Worm (Caenorhabditis elegans) whole organism, mixed stage, embryonic: Measurements from ENCODE around the gene F11D11.4.

ENCODE experiments used
- M03D4.4 ChIP-seq: sonication (generic microtip); optimal IDR thresholded peaks from 2 replicates; lab custom pipeline; 2017; ENCODE audit warnings: mild to moderate bottlenecking, missing genetic modification characterization, missing compliant biosample characterization
- bed-3 ChIP-seq: fragments of 200-800 bp; sonication (Bioruptor generic); optimal IDR thresholded peaks from 3 replicates; lab custom pipeline; 2018; ENCODE audit warnings: mild to moderate bottlenecking, missing genetic modification characterization, moderate library complexity, missing compliant biosample characterization
- blmp-1 ChIP-seq: fragments of 150-350 bp; optimal IDR thresholded peaks from 2 replicates; lab custom pipeline; 2014; ENCODE audit warnings: missing biosample characterization, missing genetic modification characterization
- ceh-39 ChIP-seq: fragments of 150-350 bp; optimal IDR thresholded peaks from 2 replicates; lab custom pipeline; 2014; ENCODE audit warnings: missing biosample characterization, missing genetic modification characterization
- ceh-43 ChIP-seq: fragments of 200-800 bp; sonication (Bioruptor generic); optimal IDR thresholded peaks from 2 replicates; lab custom pipeline; 2018; ENCODE audit warnings: mild to moderate bottlenecking, missing genetic modification characterization, moderate library complexity, missing compliant biosample characterization
- ces-1 ChIP-seq: fragments of 150-350 bp; optimal IDR thresholded peaks from 2 replicates; lab custom pipeline; 2014; ENCODE audit warnings: missing biosample characterization, missing genetic modification reagents, missing genetic modification characterization
- cnd-1 ChIP-seq: fragments of 200-800 bp; sonication (Bioruptor generic); optimal IDR thresholded peaks from 2 replicates; lab custom pipeline; 2018; ENCODE audit warnings: mild to moderate bottlenecking, missing genetic modification characterization, missing compliant biosample characterization
- drap-1 ChIP-seq: fragments of 200-800 bp; sonication (Bioruptor generic); optimal IDR thresholded peaks from 3 replicates; lab custom pipeline; 2018; ENCODE audit warnings: mild to moderate bottlenecking, missing genetic modification characterization, missing compliant biosample characterization
- flh-1 ChIP-seq: fragments of 200-800 bp; sonication (Bioruptor generic); optimal IDR thresholded peaks from 2 replicates; lab custom pipeline; 2018; ENCODE audit warnings: mild to moderate bottlenecking, missing genetic modification characterization, moderate library complexity, missing compliant biosample characterization
- ham-2 ChIP-seq: fragments of 200-800 bp; sonication (Bioruptor generic); optimal IDR thresholded peaks from 2 replicates; lab custom pipeline; 2018; ENCODE audit warnings: mild to moderate bottlenecking, missing genetic modification characterization, missing compliant biosample characterization
- hlh-1 ChIP-seq: fragments of 150-350 bp; optimal IDR thresholded peaks from 2 replicates; lab custom pipeline; 2014; ENCODE audit warnings: missing biosample characterization, missing genetic modification reagents, missing genetic modification characterization
- lin-13 ChIP-seq: fragments of 150-350 bp; optimal IDR thresholded peaks from 2 replicates; lab custom pipeline; 2014; ENCODE audit warnings: missing biosample characterization, missing genetic modification characterization
- lin-32 ChIP-seq: fragments of 200-800 bp; sonication (Bioruptor generic); optimal IDR thresholded peaks from 2 replicates; lab custom pipeline; 2018; ENCODE audit warnings: mild to moderate bottlenecking, missing genetic modification characterization, missing compliant biosample characterization
- lsy-2 ChIP-seq: fragments of 150-350 bp; optimal IDR thresholded peaks from 2 replicates; lab custom pipeline; 2014; ENCODE audit warnings: missing biosample characterization, missing genetic modification characterization
- mab-5 ChIP-seq: fragments of 150-350 bp; optimal IDR thresholded peaks from 2 replicates; lab custom pipeline; 2014; ENCODE audit warnings: missing biosample characterization, missing genetic modification characterization
- mep-1 ChIP-seq: fragments of 150-350 bp; optimal IDR thresholded peaks from 2 replicates; lab custom pipeline; 2017; ENCODE audit warnings: missing biosample characterization, missing genetic modification reagents, missing genetic modification characterization, inconsistent platforms
- mls-2 ChIP-seq: sonication (generic microtip); optimal IDR thresholded peaks from 2 replicates; lab custom pipeline; 2016; ENCODE audit warnings: mild to moderate bottlenecking, missing genetic modification characterization, moderate library complexity, missing compliant biosample characterization
- nhr-12 ChIP-seq: fragments of 150-350 bp; optimal IDR thresholded peaks from 2 replicates; lab custom pipeline; 2014; ENCODE audit warnings: missing biosample characterization, missing genetic modification characterization
- nhr-2 ChIP-seq: fragments of 150-350 bp; optimal IDR thresholded peaks from 2 replicates; lab custom pipeline; 2014; ENCODE audit warnings: missing biosample characterization, missing genetic modification characterization
- nhr-237 ChIP-seq: fragments of 150-350 bp; optimal IDR thresholded peaks from 2 replicates; lab custom pipeline; 2014; ENCODE audit warnings: missing biosample characterization, missing genetic modification characterization
- nhr-28 ChIP-seq: fragments of 150-350 bp; optimal IDR thresholded peaks from 2 replicates; lab custom pipeline; 2014; ENCODE audit warnings: missing biosample characterization, missing genetic modification characterization
- nhr-76 ChIP-seq: sonication (generic microtip); optimal IDR thresholded peaks from 2 replicates; lab custom pipeline; 2017; ENCODE audit warnings: missing biosample characterization, missing genetic modification characterization
- pha-4 ChIP-seq: fragments of 150-350 bp; optimal IDR thresholded peaks from 2 replicates; lab custom pipeline; 2018; ENCODE audit warnings: missing biosample characterization, missing genetic modification reagents, missing genetic modification characterization
- sem-2 ChIP-seq: fragments of 200-800 bp; sonication (Bioruptor generic); optimal IDR thresholded peaks from 2 replicates; lab custom pipeline; 2018; ENCODE audit warnings: mild to moderate bottlenecking, missing genetic modification characterization, missing compliant biosample characterization
- snpc-4 ChIP-seq: fragments of 150-350 bp; optimal IDR thresholded peaks from 2 replicates; lab custom pipeline; 2014; ENCODE audit warnings: missing biosample characterization, missing genetic modification characterization
- sptf-1 ChIP-seq: sonication (generic microtip); optimal IDR thresholded peaks from 2 replicates; lab custom pipeline; 2017; ENCODE audit warnings: mild to moderate bottlenecking, missing genetic modification characterization, moderate library complexity, missing compliant biosample characterization
- tbx-8 ChIP-seq: fragments of 200-800 bp; sonication (Bioruptor generic); optimal IDR thresholded peaks from 2 replicates; lab custom pipeline; 2018; ENCODE audit warnings: mild to moderate bottlenecking, missing genetic modification characterization, moderate library complexity, missing compliant biosample characterization
- unc-120 ChIP-seq: sonication (generic microtip); optimal IDR thresholded peaks from 2 replicates; lab custom pipeline; 2017; ENCODE audit warnings: missing genetic modification characterization, missing compliant biosample characterization; ENCODE audit not compliant: poor library complexity, severe bottlenecking
- unc-62 ChIP-seq: fragments of 150-350 bp; optimal IDR thresholded peaks from 2 replicates; lab custom pipeline; 2014; ENCODE audit warnings: missing biosample characterization, missing genetic modification reagents, missing genetic modification characterization
- zip-8 ChIP-seq: fragments of 150-350 bp; optimal IDR thresholded peaks from 2 replicates; lab custom pipeline; 2014; ENCODE audit warnings: missing biosample characterization, missing genetic modification characterization
- ztf-11 ChIP-seq: fragments of 150-350 bp; optimal IDR thresholded peaks from 2 replicates; lab custom pipeline; 2014; ENCODE audit warnings: missing biosample characterization, missing genetic modification characterization

The F11D11.4 gene

ce11 chrV:18783474-18783873 is 22.3 kb downstream of the F11D11.4 start, which contains the start of gene Y17D7B.10:
Gene Y17D7B.10, plus strand, starts transcription at chrV:18783716.
- TF ChIP-seq nhr-12 (tag; lab: Kevin White, UChicago) (no peak), M03D4.4 (tag; lab: Kevin White, UChicago) (no peak), lin-13 (tag; lab: Kevin White, UChicago) (no peak), flh-1 (no peak), mab-5 (no peak), pha-4 (tag; lab: Kevin White, UChicago) (no peak), lsy-2 (no peak), ces-1 (GFP tag; lab: Kevin White, UChicago) (no peak)

ce11 chrV:18786694-18787093 is 25.5 kb downstream of the F11D11.4 start, which contains the start of gene Y17D7B.3:
Gene Y17D7B.3, minus strand, starts transcription at chrV:18786794.
- TF ChIP-seq bed-3 (no peak), ztf-11 (no peak), cnd-1 (no peak), snpc-4 (tag; lab: Kevin White, UChicago) (no peak), zip-8 (tag; lab: Kevin White, UChicago) (no peak)

DNA sequence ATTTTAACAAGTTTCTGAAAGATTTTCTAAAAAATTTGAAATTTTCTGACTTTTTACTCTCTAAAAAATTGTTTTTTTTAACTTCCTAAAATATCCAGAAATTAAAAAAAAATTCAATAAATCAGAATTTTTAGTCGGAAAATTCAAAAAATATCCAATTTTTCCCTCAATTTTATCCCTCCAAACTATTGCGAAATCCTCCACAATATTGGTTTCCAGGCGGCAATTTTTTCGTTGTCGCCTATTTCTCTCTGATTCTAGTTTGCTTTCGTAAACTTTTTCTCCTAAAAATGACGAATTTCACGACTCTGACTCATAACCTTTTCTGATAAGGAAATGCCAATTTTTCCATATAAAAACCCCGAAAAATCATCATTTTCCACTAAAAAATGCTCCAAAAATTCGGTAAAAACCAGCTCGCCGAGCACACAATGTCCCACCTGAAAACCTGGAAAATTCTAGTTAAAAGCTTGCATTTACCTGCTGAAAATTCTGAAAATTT is 26.3 kb downstream of the F11D11.4 start, which contains the start of gene Y17D7B.2:
Gene Y17D7B.2 (plus strand): TSS at position 323 of the 502 bp plus-strand sequence.
- TF ChIP-seq M03D4.4 (tag; lab: Kevin White, UChicago) (no peak), lin-32 (GFP tag; lab: Kevin White, UChicago) (no peak), ztf-11 (no peak), flh-1 (no peak), unc-120 (tag; lab: Kevin White, UChicago) (no peak), sptf-1 (tag; lab: Kevin White, UChicago) (no peak), nhr-28 (tag; lab: Kevin White, UChicago) (no peak), mep-1 (tag; lab: Kevin White, UChicago) (no peak), lin-13 (tag; lab: Kevin White, UChicago) (no peak), hlh-1 (tag; lab: Kevin White, UChicago) (no peak), unc-62 (GFP tag; lab: Kevin White, UChicago) (no peak), nhr-2 (no peak), cnd-1 (no peak), ceh-39 (tag; lab: Kevin White, UChicago) (no peak), snpc-4 (tag; lab: Kevin White, UChicago) (no peak), mab-5 (no peak)

ce11 chrV:18790658-18791057 is 29.5 kb downstream of the F11D11.4 start, which contains the start of gene nhr-231:
Gene nhr-231, plus strand, starts transcription at chrV:18790958.
- TF ChIP-seq M03D4.4 (tag; lab: Kevin White, UChicago) = no peak
- no peak for TF ChIP-seq snpc-4 (tag; lab: Kevin White, UChicago)
- TF ChIP-seq flh-1 = no peak
- no peak for TF ChIP-seq lsy-2
- TF ChIP-seq drap-1 (GFP tag; lab: Kevin White, UChicago) = no peak
- TF ChIP-seq nhr-76 = no peak
- TF ChIP-seq mab-5 = no peak
- TF ChIP-seq nhr-237 = no peak
- no peak for TF ChIP-seq tbx-8
- no peak for TF ChIP-seq ham-2 (GFP tag; lab: Kevin White, UChicago)
- no peak for TF ChIP-seq sem-2 (GFP tag; lab: Kevin White, UChicago)
- no peak for TF ChIP-seq ztf-11
- TF ChIP-seq nhr-28 (tag; lab: Kevin White, UChicago) = no peak
- TF ChIP-seq ces-1 (GFP tag; lab: Kevin White, UChicago) = no peak
- TF ChIP-seq ceh-43 (GFP tag; lab: Kevin White, UChicago) = no peak
- no peak for TF ChIP-seq ceh-39 (tag; lab: Kevin White, UChicago)
- TF ChIP-seq nhr-12 (tag; lab: Kevin White, UChicago) = no peak

- no peak for TF ChIP-seq nhr-237
- no peak for TF ChIP-seq sem-2 (GFP tag; lab: Kevin White, UChicago)
- TF ChIP-seq mls-2 (tag; lab: Kevin White, UChicago) = no peak
- no peak for TF ChIP-seq cnd-1
- TF ChIP-seq ham-2 (GFP tag; lab: Kevin White, UChicago) = no peak
- TF ChIP-seq nhr-76 = no peak
- no peak for TF ChIP-seq mep-1 (tag; lab: Kevin White, UChicago)
- TF ChIP-seq blmp-1 (tag; lab: Kevin White, UChicago) = no peak
- TF ChIP-seq ceh-39 (tag; lab: Kevin White, UChicago) = no peak
- no peak for TF ChIP-seq bed-3
- TF ChIP-seq ces-1 (GFP tag; lab: Kevin White, UChicago) = no peak
- TF ChIP-seq unc-120 (tag; lab: Kevin White, UChicago) = no peak
These were observed 39.6 kb downstream of the F11D11.4 start, which contains the start of gene nhr-170 for ce11 chrV:18800811-18801210. Gene nhr-170, minus strand, starts transcription at chrV:18800826.
